Fruit fly (Drosophila melanogaster) whole organism, embryonic: ENCODE results near the gene galene.

Experiments
- CG10366 ChIP-seq: fragments of 200-800 bp; sonication (Bioruptor generic); IDR thresholded peaks from 2 replicates; pipeline ENCODE4 v1.3.6; 2022; ENCODE audit warnings: missing biosample characterization, missing genetic modification characterization
- CG2116 ChIP-seq: fragments of 200-800 bp; sonication (Bioruptor generic); optimal IDR thresholded peaks from 3 replicates; lab custom pipeline; 2018; ENCODE audit warnings: missing biosample characterization, mild to moderate bottlenecking, missing genetic modification characterization
- CG2129 ChIP-seq: fragments of 200-800 bp; sonication (Bioruptor generic); IDR thresholded peaks from 2 replicates; pipeline ENCODE4 v1.3.6; 2022; ENCODE audit warnings: missing biosample characterization, missing genetic modification characterization; ENCODE audit not compliant: partially characterized antibody
- CG6254 ChIP-seq: fragments of 200-800 bp; sonication (Bioruptor generic); optimal IDR thresholded peaks from 3 replicates; lab custom pipeline; 2017; ENCODE audit warnings: mild to moderate bottlenecking, missing biosample characterization, missing genetic modification reagents, missing genetic modification characterization
- CG7928 ChIP-seq: fragments of 200-800 bp; sonication (Bioruptor generic); optimal IDR thresholded peaks from 2 replicates; lab custom pipeline; 2017; ENCODE audit warnings: missing biosample characterization, mild to moderate bottlenecking, missing genetic modification characterization
- Doc2 ChIP-seq: fragments of 200-800 bp; sonication (Bioruptor generic); IDR thresholded peaks from 2 replicates; pipeline ENCODE4 v1.3.6; 2022; ENCODE audit warnings: missing biosample characterization, missing genetic modification characterization
- HLH3B ChIP-seq: fragments of 200-800 bp; sonication (Bioruptor generic); IDR thresholded peaks from 2 replicates; pipeline ENCODE4 v1.3.6; 2022; ENCODE audit warnings: missing biosample characterization, missing genetic modification characterization
- Hr51 ChIP-seq, 2 experiments: fragments of 200-800 bp; sonication (Bioruptor generic); optimal IDR thresholded peaks; 2 replicates in 1 of 2; 3 replicates in 1 of 2; lab custom pipeline; 2016 to 2018; ENCODE audit warnings: missing biosample characterization in 2 of 2, missing genetic modification characterization in 2 of 2, mild to moderate bottlenecking in 1 of 2, moderate library complexity in 1 of 2
- chinmo ChIP-seq: fragments of 200-800 bp; sonication (Bioruptor generic); IDR thresholded peaks from 4 replicates; pipeline ENCODE4 v1.3.6; 2022; ENCODE audit warnings: missing biosample characterization, missing genetic modification characterization; ENCODE audit not compliant: partially characterized antibody
- her ChIP-seq: fragments of 200-800 bp; sonication (Bioruptor generic); optimal IDR thresholded peaks from 2 replicates; lab custom pipeline; 2016; ENCODE audit warnings: missing biosample characterization, missing genetic modification characterization
- p53 ChIP-seq: fragments of 200-800 bp; sonication (Bioruptor generic); optimal IDR thresholded peaks from 2 replicates; lab custom pipeline; 2016; ENCODE audit warnings: missing biosample characterization, missing genetic modification characterization
- run ChIP-seq: fragments of 200-800 bp; sonication (Bioruptor generic); optimal IDR thresholded peaks from 3 replicates; lab custom pipeline; 2018; ENCODE audit warnings: missing biosample characterization, mild to moderate bottlenecking, missing genetic modification characterization
- schlank ChIP-seq: fragments of 200-800 bp; sonication (Bioruptor generic); optimal IDR thresholded peaks from 2 replicates; lab custom pipeline; 2018; ENCODE audit warnings: missing biosample characterization, mild to moderate bottlenecking, missing genetic modification characterization
- sens ChIP-seq: fragments of 200-800 bp; sonication (Bioruptor generic); peaks from one replicate; lab custom pipeline; 2016; ENCODE audit warnings: missing biosample characterization, missing genetic modification characterization

dm6 chr3L:1216460-1216859 is 19.1 kb upstream of the galene start:
- TF ChIP-seq Doc2 (no peak), CG6254 (peak; percentile 50), her (GFP tag; lab: Kevin White, UChicago) (no peak), HLH3B (GFP tag; lab: Robert Waterston, UW) (peak; percentile 64; the same call in 1 of the 2 replicates), CG2129 (GFP tag; lab: Robert Waterston, UW) (no peak), CG10366 (peak; percentile 26; the same call in 1 of the 2 replicates), CG7928 (GFP tag; lab: Kevin White, UChicago) (no peak), CG2116 (GFP tag; lab: Kevin White, UChicago) (no peak), sens (GFP tag; lab: Kevin White, UChicago) (peak; percentile 94), Hr51 (GFP tag; optimal IDR thresholded peaks at IDR 0.05; lab: Kevin White, UChicago) (peak in 1 of 2 experiments; percentile 46), schlank (no peak), chinmo (GFP tag; lab: Robert Waterston, UW) (no peak), p53 (GFP tag; lab: Kevin White, UChicago) (no peak), run (tag; lab: Kevin White, UChicago) (no peak)
